Worm (Caenorhabditis elegans): ENCODE results near the gene lbp-4.

- no peak for TF ChIP-seq unc-42 (tag; optimal IDR thresholded peaks at IDR 0.05)
- TF ChIP-seq hlh-13 (GFP tag; optimal IDR thresholded peaks at IDR 0.05): no peak
These were observed 16.1 kb upstream of the lbp-4 start, which contains the start of gene uvs-1 for ce11 chrV:7804064-7804800.

Data from whole organism, late embryonic.